Fruit fly (Drosophila melanogaster) whole organism, embryonic: ENCODE measurements around the gene mahe.

Experiments used
- Antp ChIP-seq: fragments of 200-800 bp; sonication (Bioruptor generic); optimal IDR thresholded peaks from 3 replicates; lab custom pipeline; 2016; ENCODE audit warnings: missing biosample characterization, missing genetic modification characterization
- Bgb ChIP-seq: fragments of 200-800 bp; sonication (Bioruptor generic); IDR thresholded peaks from 2 replicates; pipeline ENCODE4 v1.3.6; 2022; ENCODE audit warnings: missing biosample characterization, missing genetic modification characterization; ENCODE audit not compliant: partially characterized antibody
- Blimp-1 ChIP-seq: fragments of 200-800 bp; sonication (Bioruptor generic); optimal IDR thresholded peaks from 3 replicates; lab custom pipeline; 2018; ENCODE audit warnings: missing biosample characterization, missing genetic modification characterization, mild to moderate bottlenecking, moderate library complexity, missing genetic modification reagents
- CG10321 ChIP-seq: fragments of 200-800 bp; sonication (Bioruptor generic); IDR thresholded peaks from 2 replicates; pipeline ENCODE4 v1.3.6; 2022; ENCODE audit warnings: missing biosample characterization, missing genetic modification characterization
- CG10431 ChIP-seq: fragments of 200-800 bp; sonication (Bioruptor generic); optimal IDR thresholded peaks from 3 replicates; lab custom pipeline; 2018; ENCODE audit warnings: missing biosample characterization, mild to moderate bottlenecking, missing genetic modification characterization
- CG11560 ChIP-seq: fragments of 200-800 bp; sonication (Bioruptor generic); IDR thresholded peaks from 3 replicates; pipeline ENCODE4 v1.3.6; 2022; ENCODE audit warnings: missing biosample characterization, missing genetic modification characterization
- CG15073 ChIP-seq: fragments of 200-800 bp; sonication (Bioruptor generic); optimal IDR thresholded peaks from 2 replicates; lab custom pipeline; 2016; ENCODE audit warnings: missing biosample characterization, missing genetic modification characterization
- CG16863 ChIP-seq: fragments of 200-800 bp; sonication (Bioruptor generic); optimal IDR thresholded peaks from 3 replicates; lab custom pipeline; 2016; ENCODE audit warnings: missing biosample characterization, missing genetic modification characterization
- CG17385 ChIP-seq: fragments of 200-800 bp; sonication (Bioruptor generic); optimal IDR thresholded peaks from 3 replicates; lab custom pipeline; 2018; ENCODE audit warnings: missing biosample characterization, mild to moderate bottlenecking, missing genetic modification characterization
- CG18764 ChIP-seq: fragments of 200-800 bp; sonication (Bioruptor generic); optimal IDR thresholded peaks from 3 replicates; lab custom pipeline; 2016; ENCODE audit warnings: missing biosample characterization, missing genetic modification characterization
- CG2129 ChIP-seq: fragments of 200-800 bp; sonication (Bioruptor generic); IDR thresholded peaks from 2 replicates; pipeline ENCODE4 v1.3.6; 2022; ENCODE audit warnings: missing biosample characterization, missing genetic modification characterization; ENCODE audit not compliant: partially characterized antibody
- CG34422 ChIP-seq: fragments of 200-800 bp; sonication (Bioruptor generic); IDR thresholded peaks from 3 replicates; pipeline ENCODE4 v1.3.6; 2022; ENCODE audit warnings: missing biosample characterization, missing genetic modification characterization
- CG4328 ChIP-seq: fragments of 200-800 bp; sonication (Bioruptor generic); optimal IDR thresholded peaks from 3 replicates; lab custom pipeline; 2017; ENCODE audit warnings: missing biosample characterization, missing genetic modification reagents, missing genetic modification characterization
- CG6254 ChIP-seq: fragments of 200-800 bp; sonication (Bioruptor generic); optimal IDR thresholded peaks from 3 replicates; lab custom pipeline; 2017; ENCODE audit warnings: mild to moderate bottlenecking, missing biosample characterization, missing genetic modification reagents, missing genetic modification characterization
- CG8388 ChIP-seq: fragments of 200-800 bp; sonication (Bioruptor generic); optimal IDR thresholded peaks from 2 replicates; lab custom pipeline; 2019; ENCODE audit warnings: missing biosample characterization, mild to moderate bottlenecking, missing genetic modification characterization, moderate library complexity
- Dip2 ChIP-seq: fragments of 200-800 bp; sonication (Bioruptor generic); IDR thresholded peaks from 2 replicates; pipeline ENCODE4 v1.3.6; 2022; ENCODE audit warnings: missing biosample characterization, missing genetic modification characterization
- Dp ChIP-seq: fragments of 200-800 bp; sonication (Bioruptor generic); optimal IDR thresholded peaks from 2 replicates; lab custom pipeline; 2018; ENCODE audit warnings: missing biosample characterization, mild to moderate bottlenecking, missing genetic modification characterization, moderate library complexity
- ERR ChIP-seq: fragments of 200-800 bp; sonication (Bioruptor generic); optimal IDR thresholded peaks from 2 replicates; lab custom pipeline; 2016; ENCODE audit warnings: missing biosample characterization, missing genetic modification characterization
- Fer1 ChIP-seq: fragments of 200-800 bp; sonication (Bioruptor generic); optimal IDR thresholded peaks from 2 replicates; lab custom pipeline; 2017; ENCODE audit warnings: missing biosample characterization, mild to moderate bottlenecking, missing genetic modification characterization
- Gug ChIP-seq: fragments of 200-800 bp; sonication (Bioruptor generic); IDR thresholded peaks from 4 replicates; pipeline ENCODE4 v1.3.6; 2022; ENCODE audit warnings: missing biosample characterization, missing genetic modification characterization
- H2.0 ChIP-seq: fragments of 200-800 bp; sonication (Bioruptor generic); IDR thresholded peaks from 2 replicates; pipeline ENCODE4 v1.3.6; 2022; ENCODE audit warnings: missing biosample characterization, missing genetic modification characterization
- Hand ChIP-seq: fragments of 200-800 bp; sonication (Bioruptor generic); optimal IDR thresholded peaks from 2 replicates; lab custom pipeline; 2017; ENCODE audit warnings: mild to moderate bottlenecking, missing biosample characterization, missing genetic modification reagents, missing genetic modification characterization
- MBD-R2 ChIP-seq: fragments of 200-800 bp; sonication (Bioruptor generic); IDR thresholded peaks from 2 replicates; pipeline ENCODE4 v1.3.6; 2022; ENCODE audit warnings: missing biosample characterization, missing genetic modification characterization
- Mrtf ChIP-seq: fragments of 200-800 bp; sonication (Bioruptor generic); IDR thresholded peaks from 3 replicates; pipeline ENCODE4 v1.3.6; 2022; ENCODE audit warnings: missing biosample characterization, missing genetic modification characterization
- Ptx1 ChIP-seq: fragments of 200-800 bp; sonication (Bioruptor generic); IDR thresholded peaks from 2 replicates; pipeline ENCODE4 v1.3.6; 2022; ENCODE audit warnings: missing biosample characterization, missing genetic modification characterization
- Sox102F ChIP-seq: fragments of 200-800 bp; sonication (Bioruptor generic); optimal IDR thresholded peaks from 2 replicates; lab custom pipeline; 2018; ENCODE audit warnings: missing biosample characterization, mild to moderate bottlenecking, missing genetic modification characterization, moderate library complexity
- Ssrp ChIP-seq: fragments of 200-800 bp; sonication (Bioruptor generic); optimal IDR thresholded peaks from 2 replicates; lab custom pipeline; 2018; ENCODE audit warnings: missing biosample characterization, mild to moderate bottlenecking, missing genetic modification characterization, moderate library complexity
- YL-1 ChIP-seq: fragments of 200-800 bp; sonication (Bioruptor generic); optimal IDR thresholded peaks from 3 replicates; lab custom pipeline; 2017; ENCODE audit warnings: missing biosample characterization, mild to moderate bottlenecking, missing genetic modification characterization
- amos ChIP-seq: fragments of 200-800 bp; sonication (Bioruptor generic); IDR thresholded peaks from 2 replicates; pipeline ENCODE4 v1.3.6; 2022; ENCODE audit warnings: missing biosample characterization, missing genetic modification characterization; ENCODE audit not compliant: partially characterized antibody
- ash1 ChIP-seq: fragments of 200-800 bp; sonication (Bioruptor generic); optimal IDR thresholded peaks from 2 replicates; lab custom pipeline; 2018; ENCODE audit warnings: missing biosample characterization, mild to moderate bottlenecking, missing genetic modification characterization
- bowl ChIP-seq: fragments of 200-800 bp; sonication (Bioruptor generic); IDR thresholded peaks from 2 replicates; pipeline ENCODE4 v1.3.6; 2022; ENCODE audit warnings: missing biosample characterization, missing genetic modification characterization
- btn ChIP-seq: fragments of 200-800 bp; sonication (Bioruptor generic); optimal IDR thresholded peaks from 2 replicates; lab custom pipeline; 2016; ENCODE audit warnings: missing biosample characterization, missing genetic modification characterization
- chinmo ChIP-seq: fragments of 200-800 bp; sonication (Bioruptor generic); IDR thresholded peaks from 4 replicates; pipeline ENCODE4 v1.3.6; 2022; ENCODE audit warnings: missing biosample characterization, missing genetic modification characterization; ENCODE audit not compliant: partially characterized antibody
- cwo ChIP-seq: fragments of 200-800 bp; sonication (Bioruptor generic); optimal IDR thresholded peaks from 3 replicates; lab custom pipeline; 2017; ENCODE audit warnings: missing biosample characterization, missing genetic modification characterization, mild to moderate bottlenecking, moderate library complexity, missing genetic modification reagents
- da ChIP-seq: fragments of 200-800 bp; sonication (Bioruptor generic); optimal IDR thresholded peaks from 2 replicates; lab custom pipeline; 2016; ENCODE audit warnings: missing biosample characterization, missing genetic modification characterization
- dmrt99B ChIP-seq: fragments of 200-800 bp; sonication (Bioruptor generic); optimal IDR thresholded peaks from 2 replicates; lab custom pipeline; 2018; ENCODE audit warnings: missing biosample characterization, mild to moderate bottlenecking, missing genetic modification characterization, moderate library complexity
- grn ChIP-seq: fragments of 200-800 bp; sonication (Bioruptor generic); optimal IDR thresholded peaks from 3 replicates; lab custom pipeline; 2017; ENCODE audit warnings: missing biosample characterization, missing genetic modification characterization
- jumu ChIP-seq: fragments of 200-800 bp; sonication (Bioruptor generic); optimal IDR thresholded peaks from 3 replicates; lab custom pipeline; 2016; ENCODE audit warnings: missing biosample characterization, missing genetic modification characterization
- peb ChIP-seq: fragments of 200-800 bp; sonication (Bioruptor generic); IDR thresholded peaks from 2 replicates; pipeline ENCODE4 v1.3.6; 2022; ENCODE audit warnings: missing biosample characterization, missing genetic modification characterization
- repo ChIP-seq: fragments of 200-800 bp; sonication (Bioruptor generic); optimal IDR thresholded peaks from 2 replicates; lab custom pipeline; 2016; ENCODE audit warnings: missing biosample characterization, missing genetic modification characterization
- run ChIP-seq: fragments of 200-800 bp; sonication (Bioruptor generic); optimal IDR thresholded peaks from 3 replicates; lab custom pipeline; 2018; ENCODE audit warnings: missing biosample characterization, mild to moderate bottlenecking, missing genetic modification characterization
- sc ChIP-seq, 3 experiments: fragments of >200 bp in 2 of 3; fragments of 200-800 bp in 1 of 3; sonication (Bioruptor generic) in 1 of 3; optimal IDR thresholded peaks; 2 replicates in 2 of 3; 3 replicates in 1 of 3; lab custom pipeline; 2017; ENCODE audit warnings: mild to moderate bottlenecking in 1 of 3, missing biosample characterization in 1 of 3, missing genetic modification characterization in 1 of 3, missing genetic modification reagents in 1 of 3
- slbo ChIP-seq: fragments of 200-800 bp; sonication (Bioruptor generic); IDR thresholded peaks from 2 replicates; pipeline ENCODE4 v1.3.6; 2022; ENCODE audit warnings: missing biosample characterization, missing genetic modification characterization
- slp2 ChIP-seq: fragments of 200-800 bp; sonication (Bioruptor generic); optimal IDR thresholded peaks from 2 replicates; lab custom pipeline; 2016; ENCODE audit warnings: missing biosample characterization, missing genetic modification characterization
- stc ChIP-seq: fragments of 200-800 bp; sonication (Bioruptor generic); IDR thresholded peaks from 2 replicates; pipeline ENCODE4 v1.3.6; 2022; ENCODE audit warnings: missing biosample characterization, missing genetic modification characterization
- toy ChIP-seq: fragments of 200-800 bp; sonication (Bioruptor generic); IDR thresholded peaks from 2 replicates; pipeline ENCODE4 v1.3.6; 2022; ENCODE audit warnings: missing biosample characterization, missing genetic modification characterization
- tx ChIP-seq: fragments of 200-800 bp; sonication (Bioruptor generic); optimal IDR thresholded peaks from 2 replicates; lab custom pipeline; 2016; ENCODE audit warnings: missing biosample characterization, missing genetic modification characterization
- vfl ChIP-seq: fragments of 200-800 bp; sonication (Bioruptor generic); optimal IDR thresholded peaks from 2 replicates; lab custom pipeline; 2016; ENCODE audit warnings: missing biosample characterization, missing genetic modification characterization
- zen2 ChIP-seq: fragments of 200-800 bp; sonication (Bioruptor generic); IDR thresholded peaks from 3 replicates; pipeline ENCODE4 v1.3.6; 2022; ENCODE audit warnings: missing biosample characterization, missing genetic modification characterization; ENCODE audit not compliant: partially characterized antibody
- zfh2 ChIP-seq: fragments of 200-800 bp; sonication (Bioruptor generic); optimal IDR thresholded peaks from 2 replicates; lab custom pipeline; 2016; ENCODE audit warnings: missing biosample characterization, missing genetic modification characterization

The mahe gene

DNA sequence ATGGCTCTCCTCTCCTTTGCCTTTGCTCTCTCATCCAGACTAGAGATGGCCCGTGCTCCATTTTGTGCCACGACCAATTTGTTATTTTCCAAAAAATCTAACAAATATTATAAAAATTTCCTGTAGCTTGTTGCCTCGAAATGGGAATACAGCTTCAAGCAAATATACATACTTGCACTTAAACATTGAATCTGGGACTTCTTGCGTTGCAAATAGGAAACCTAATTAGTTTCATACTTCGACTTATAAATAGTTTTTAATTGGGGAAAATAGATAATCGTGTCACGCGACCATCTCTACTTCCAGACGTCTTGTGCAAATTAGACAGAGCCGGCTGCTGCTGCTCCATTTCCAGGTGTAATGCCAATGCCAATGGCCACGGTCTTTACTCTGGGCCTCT lies 39.2 kb upstream of the mahe start (continued):
- TF ChIP-seq CG2129 (GFP tag; lab: Robert Waterston, UW) (peak; percentile 43; the same call in 1 of the 2 replicates), CG4328 (GFP tag; lab: Kevin White, UChicago) (peak; percentile 32), stc (no peak), da (GFP tag; lab: Kevin White, UChicago) (no peak), zen2 (no peak; the same call in 2 of the 3 replicates), Dip2 (GFP tag; lab: Robert Waterston, UW) (no peak), Fer1 (peak; percentile 68), CG11560 (tag; lab: Robert Waterston, UW) (no peak), repo (no peak), chinmo (GFP tag; lab: Robert Waterston, UW) (0 out of 4 replicates have a peak, but pooled peaks have one; percentile 15), tx (GFP tag; lab: Kevin White, UChicago) (no peak), toy (no peak), jumu (GFP tag; lab: Kevin White, UChicago) (peak; percentile 15), Sox102F (GFP tag; lab: Kevin White, UChicago) (peak; percentile 66), btn (GFP tag; lab: Kevin White, UChicago) (no peak), H2.0 (GFP tag; lab: Robert Waterston, UW) (0 out of 2 replicates have a peak, but pooled peaks have one; percentile 5), CG34422 (GFP tag; lab: Robert Waterston, UW) (0 out of 3 replicates have a peak, but pooled peaks have one; percentile 29), Ptx1 (GFP tag; lab: Robert Waterston, UW) (peak; percentile 48), Blimp-1 (peak; percentile 48), vfl (no peak), Bgb (GFP tag; lab: Robert Waterston, UW) (peak; percentile 31; the same call in 1 of the 2 replicates), cwo (GFP tag; lab: Kevin White, UChicago) (peak; percentile 25), Antp (GFP tag; lab: Kevin White, UChicago) (no peak), CG17385 (GFP tag; lab: Kevin White, UChicago) (peak; percentile 47), sc (optimal IDR thresholded peaks at IDR 0.05; lab: Kevin White, UChicago) (no peak), sc (GFP tag; optimal IDR thresholded peaks at IDR 0.05; lab: Kevin White, UChicago) (no peak), MBD-R2 (no peak), Dp (GFP tag; lab: Kevin White, UChicago) (no peak), CG18764 (GFP tag; lab: Kevin White, UChicago) (no peak), Mrtf (no peak), CG10431 (no peak), Gug (0 out of 4 replicates have a peak, but pooled peaks have one; percentile 7), bowl (no peak), CG8388 (GFP tag; lab: Kevin White, UChicago) (no peak), YL-1 (GFP tag; lab: Kevin White, UChicago) (no peak), CG15073 (GFP tag; lab: Kevin White, UChicago) (no peak), slbo (GFP tag; lab: Robert Waterston, UW) (peak; percentile 41; the same call in 1 of the 2 replicates), amos (GFP tag; lab: Robert Waterston, UW) (peak; percentile 41), Hand (GFP tag; lab: Kevin White, UChicago) (peak; percentile 32), Ssrp (peak; percentile 37), peb (GFP tag; lab: Robert Waterston, UW) (no peak), slp2 (peak; percentile 19), zfh2 (GFP tag; lab: Kevin White, UChicago) (peak; percentile 55), CG16863 (GFP tag; lab: Kevin White, UChicago) (no peak), grn (GFP tag; lab: Kevin White, UChicago) (no peak), run (tag; lab: Kevin White, UChicago) (no peak), ERR (no peak), CG10321 (GFP tag; lab: Robert Waterston, UW) (no peak), ash1 (GFP tag; lab: Kevin White, UChicago) (no peak), CG6254 (GFP tag; lab: Kevin White, UChicago) (no peak), dmrt99B (tag; lab: Kevin White, UChicago) (peak; percentile 66)
